Worm (Caenorhabditis elegans) whole organism, L1 larva: ENCODE measurements around the gene C33F10.8.

Experiments used
- C16A3.4 ChIP-seq: fragments of 150-350 bp; optimal IDR thresholded peaks from 2 replicates; lab custom pipeline; 2014; ENCODE audit warnings: missing biosample characterization, missing genetic modification characterization
- Y116A8C.19 ChIP-seq: sonication (generic microtip); optimal IDR thresholded peaks from 2 replicates; lab custom pipeline; 2016; ENCODE audit warnings: missing compliant biosample characterization, missing genetic modification characterization, borderline replicate concordance
- ceh-82 ChIP-seq, 3 experiments: fragments of 150-350 bp in 1 of 3; sonication (generic microtip) in 2 of 3; optimal IDR thresholded peaks; 2 replicates each; lab custom pipeline; 2014 to 2017; ENCODE audit warnings: missing biosample characterization in 3 of 3, missing genetic modification characterization in 3 of 3
- ceh-90 ChIP-seq: sonication (generic microtip); optimal IDR thresholded peaks from 2 replicates; lab custom pipeline; 2016; ENCODE audit warnings: missing genetic modification characterization, missing compliant biosample characterization
- ces-1 ChIP-seq: fragments of 150-350 bp; optimal IDR thresholded peaks from 2 replicates; lab custom pipeline; 2014; ENCODE audit warnings: missing biosample characterization, missing genetic modification reagents, missing genetic modification characterization
- dpl-1 ChIP-seq, 3 experiments: fragments of 150-350 bp in 2 of 3; sonication (generic microtip) in 1 of 3; optimal IDR thresholded peaks; 2 replicates each; lab custom pipeline; 2014 to 2017; ENCODE audit warnings: missing biosample characterization in 3 of 3, missing genetic modification characterization in 3 of 3, missing genetic modification reagents in 3 of 3
- dsc-1 ChIP-seq: sonication (generic microtip); optimal IDR thresholded peaks from 2 replicates; lab custom pipeline; 2016; ENCODE audit warnings: mild to moderate bottlenecking, missing genetic modification characterization, missing compliant biosample characterization
- egl-13 ChIP-seq: sonication (generic microtip); optimal IDR thresholded peaks from 2 replicates; lab custom pipeline; 2016; ENCODE audit warnings: missing genotype, missing genetic modification reagents, missing genetic modification characterization, missing compliant biosample characterization
- egl-27 ChIP-seq, 2 experiments: fragments of 150-350 bp in 1 of 2; sonication (generic microtip); optimal IDR thresholded peaks; 3 replicates each; lab custom pipeline; 2017 to 2018; ENCODE audit warnings: missing biosample characterization in 2 of 2, missing genetic modification characterization in 2 of 2, missing genetic modification reagents in 2 of 2
- elt-2 ChIP-seq: sonication (generic microtip); optimal IDR thresholded peaks from 2 replicates; lab custom pipeline; 2016; ENCODE audit warnings: missing genetic modification characterization, mild to moderate bottlenecking, inconsistent platforms, missing compliant biosample characterization, missing genetic modification reagents
- elt-3 ChIP-seq, 6 experiments: fragments of 150-350 bp in 1 of 6; sonication (generic microtip); optimal IDR thresholded peaks; 2 replicates each; lab custom pipeline; 2017 to 2018; ENCODE audit warnings: missing biosample characterization in 6 of 6, missing genetic modification characterization in 6 of 6, inconsistent platforms in 1 of 6
- ets-5 ChIP-seq: fragments of 200-800 bp; sonication (Bioruptor generic); IDR thresholded peaks from 2 replicates; pipeline ENCODE4 v1.3.6; 2022; ENCODE audit warnings: missing genetic modification characterization, missing compliant biosample characterization
- fkh-4 ChIP-seq: sonication (generic microtip); optimal IDR thresholded peaks from 2 replicates; lab custom pipeline; 2016; ENCODE audit warnings: missing compliant biosample characterization, missing genetic modification characterization, borderline replicate concordance
- fkh-8 ChIP-seq: sonication (generic microtip); optimal IDR thresholded peaks from 2 replicates; lab custom pipeline; 2016; ENCODE audit warnings: mild to moderate bottlenecking, missing genetic modification characterization, missing compliant biosample characterization
- fos-1 ChIP-seq: fragments of 150-350 bp; optimal IDR thresholded peaks from 2 replicates; lab custom pipeline; 2014; ENCODE audit warnings: missing biosample characterization, missing genetic modification characterization
- hlh-4 ChIP-seq: sonication (generic microtip); optimal IDR thresholded peaks from 2 replicates; lab custom pipeline; 2016; ENCODE audit warnings: mild to moderate bottlenecking, missing genetic modification characterization, missing compliant biosample characterization
- hpl-2 ChIP-seq: fragments of 150-350 bp; optimal IDR thresholded peaks from 2 replicates; lab custom pipeline; 2014; ENCODE audit warnings: missing biosample characterization, missing genetic modification reagents, missing genetic modification characterization
- jun-1 ChIP-seq: fragments of 150-350 bp; optimal IDR thresholded peaks from 2 replicates; lab custom pipeline; 2014; ENCODE audit warnings: missing biosample characterization, missing genetic modification reagents, missing genetic modification characterization
- lin-15B ChIP-seq: fragments of 150-350 bp; sonication (generic microtip); optimal IDR thresholded peaks from 3 replicates; lab custom pipeline; 2014; ENCODE audit warnings: missing biosample characterization, missing genetic modification characterization
- lin-35 ChIP-seq, 2 experiments: fragments of 150-350 bp; optimal IDR thresholded peaks; 2 replicates each; lab custom pipeline; 2014; ENCODE audit warnings: missing biosample characterization in 2 of 2, missing genetic modification characterization in 2 of 2, missing genetic modification reagents in 2 of 2
- lin-39 ChIP-seq: fragments of 150-350 bp; optimal IDR thresholded peaks from 2 replicates; lab custom pipeline; 2014; ENCODE audit warnings: missing biosample characterization, missing genetic modification reagents, missing genetic modification characterization
- lsy-2 ChIP-seq, 2 experiments: fragments of 150-350 bp; optimal IDR thresholded peaks; 2 replicates each; lab custom pipeline; 2014; ENCODE audit warnings: missing biosample characterization in 2 of 2, missing genetic modification characterization in 2 of 2
- mab-9 ChIP-seq: fragments of 200-800 bp; sonication (Bioruptor generic); IDR thresholded peaks from 2 replicates; pipeline ENCODE4 v1.3.6; 2022; ENCODE audit warnings: missing genetic modification reagents, missing genetic modification characterization, missing compliant biosample characterization
- mdl-1 ChIP-seq, 2 experiments: fragments of 150-350 bp; optimal IDR thresholded peaks; 2 replicates each; lab custom pipeline; 2014 to 2017; ENCODE audit warnings: missing biosample characterization in 2 of 2, missing genetic modification characterization in 2 of 2, inconsistent platforms in 1 of 2
- nhr-11 ChIP-seq: fragments of 150-350 bp; optimal IDR thresholded peaks from 2 replicates; lab custom pipeline; 2014; ENCODE audit warnings: missing biosample characterization, missing genetic modification characterization
- nhr-12 ChIP-seq: sonication (generic microtip); optimal IDR thresholded peaks from 2 replicates; lab custom pipeline; 2017; ENCODE audit warnings: missing biosample characterization, missing genetic modification characterization
- nhr-19 ChIP-seq: fragments of 200-800 bp; sonication (Bioruptor generic); conservative IDR thresholded peaks from 2 replicates; pipeline ENCODE4 v1.3.6; 2022; ENCODE audit warnings: missing genetic modification characterization, missing compliant biosample characterization
- nhr-20 ChIP-seq: sonication (generic microtip); optimal IDR thresholded peaks from 2 replicates; lab custom pipeline; 2016; ENCODE audit warnings: mild to moderate bottlenecking, missing genetic modification characterization, missing compliant biosample characterization
- nhr-28 ChIP-seq: fragments of 150-350 bp; optimal IDR thresholded peaks from 2 replicates; lab custom pipeline; 2014; ENCODE audit warnings: missing biosample characterization, missing genetic modification characterization
- nhr-71 ChIP-seq: sonication (generic microtip); optimal IDR thresholded peaks from 2 replicates; lab custom pipeline; 2016; ENCODE audit warnings: mild to moderate bottlenecking, missing genetic modification characterization, moderate library complexity, missing compliant biosample characterization
- nhr-76 ChIP-seq: sonication (generic microtip); optimal IDR thresholded peaks from 2 replicates; lab custom pipeline; 2017; ENCODE audit warnings: missing biosample characterization, missing genetic modification characterization
- nhr-77 ChIP-seq: fragments of 150-350 bp; optimal IDR thresholded peaks from 2 replicates; lab custom pipeline; 2014; ENCODE audit warnings: missing biosample characterization, missing genetic modification characterization
- nhr-85 ChIP-seq: sonication (generic microtip); peaks from one replicate; lab custom pipeline; 2016; ENCODE audit warnings: missing genetic modification characterization, inconsistent platforms, missing compliant biosample characterization
- nhr-90 ChIP-seq: sonication (generic microtip); optimal IDR thresholded peaks from 2 replicates; lab custom pipeline; 2016; ENCODE audit warnings: mild to moderate bottlenecking, missing genetic modification characterization, missing compliant biosample characterization; ENCODE audit not compliant: poor library complexity
- pax-3 ChIP-seq: fragments of 200-800 bp; sonication (Bioruptor generic); optimal IDR thresholded peaks from 2 replicates; lab custom pipeline; 2018; ENCODE audit warnings: mild to moderate bottlenecking, missing genetic modification characterization, moderate library complexity, missing compliant biosample characterization
- rnt-1 ChIP-seq: sonication (generic microtip); optimal IDR thresholded peaks from 2 replicates; lab custom pipeline; 2016; ENCODE audit warnings: mild to moderate bottlenecking, missing genetic modification characterization, moderate library complexity, missing compliant biosample characterization
- sptf-1 ChIP-seq: fragments of 150-350 bp; optimal IDR thresholded peaks from 2 replicates; lab custom pipeline; 2014; ENCODE audit warnings: missing biosample characterization, missing genetic modification characterization
- sup-37 ChIP-seq: fragments of 200-800 bp; sonication (Bioruptor generic); optimal IDR thresholded peaks from 2 replicates; lab custom pipeline; 2018; ENCODE audit warnings: mild to moderate bottlenecking, missing genetic modification characterization, missing compliant biosample characterization
- tbx-2 ChIP-seq: sonication (generic microtip); optimal IDR thresholded peaks from 2 replicates; lab custom pipeline; 2016; ENCODE audit warnings: missing genetic modification characterization, missing compliant biosample characterization
- tlp-1 ChIP-seq: fragments of 150-350 bp; optimal IDR thresholded peaks from 2 replicates; lab custom pipeline; 2014; ENCODE audit warnings: missing biosample characterization, missing genetic modification characterization
- unc-130 ChIP-seq: fragments of 150-350 bp; optimal IDR thresholded peaks from 2 replicates; lab custom pipeline; 2017; ENCODE audit warnings: missing biosample characterization, missing genetic modification characterization, inconsistent platforms
- unc-30 ChIP-seq: sonication (generic microtip); optimal IDR thresholded peaks from 2 replicates; lab custom pipeline; 2017; ENCODE audit warnings: missing biosample characterization, missing genetic modification characterization
- unc-62 ChIP-seq: fragments of 150-350 bp; optimal IDR thresholded peaks from 2 replicates; lab custom pipeline; 2014; ENCODE audit warnings: missing biosample characterization, missing genetic modification reagents, missing genetic modification characterization
- xbp-1 ChIP-seq: sonication (generic microtip); optimal IDR thresholded peaks from 2 replicates; lab custom pipeline; 2016; ENCODE audit warnings: missing genetic modification characterization, missing compliant biosample characterization
- zip-4 ChIP-seq: fragments of 200-800 bp; sonication (Bioruptor generic); optimal IDR thresholded peaks from 2 replicates; lab custom pipeline; 2018; ENCODE audit warnings: mild to moderate bottlenecking, missing genetic modification characterization, moderate library complexity, missing compliant biosample characterization
- ztf-11 ChIP-seq, 2 experiments: sonication (generic microtip); optimal IDR thresholded peaks; 2 replicates each; lab custom pipeline; 2016 to 2017; ENCODE audit warnings: missing genetic modification characterization in 2 of 2, missing biosample characterization in 1 of 2, missing compliant biosample characterization in 1 of 2
- ztf-4 ChIP-seq: fragments of 150-350 bp; optimal IDR thresholded peaks from 2 replicates; lab custom pipeline; 2014; ENCODE audit warnings: missing biosample characterization, missing genetic modification characterization

Gene C33F10.8

ce11 chrII:4827734-4828609 lies 2.9 kb upstream of the C33F10.8 start, which contains the start of the genes fbxb-88 and tbck-1 (continued):
- TF ChIP-seq ces-1 (GFP tag; lab: Kevin White, UChicago) (no peak), nhr-71 (tag; lab: Kevin White, UChicago) (no peak), hlh-4 (tag; lab: Kevin White, UChicago) (no peak), nhr-77 (tag; lab: Kevin White, UChicago) (no peak), fkh-4 (tag; lab: Kevin White, UChicago) (no peak), nhr-76 (tag; lab: Kevin White, UChicago) (no peak), lin-15B (tag; lab: Kevin White, UChicago) (peak; percentile 21), dpl-1 (GFP tag; optimal IDR thresholded peaks at IDR 0.05; lab: Kevin White, UChicago) (peak; percentile 95 to 98 (median 97)), xbp-1 (peak; percentile 64), egl-13 (tag; lab: Kevin White, UChicago) (no peak), elt-2 (peak; percentile 51), fkh-8 (tag; lab: Kevin White, UChicago) (no peak), dsc-1 (tag; lab: Kevin White, UChicago) (peak; percentile 37), jun-1 (tag; lab: Kevin White, UChicago) (no peak), lin-35 (GFP tag; optimal IDR thresholded peaks at IDR 0.05; lab: Kevin White, UChicago) (peak; percentile 98), tlp-1 (tag; lab: Kevin White, UChicago) (no peak), sup-37 (GFP tag; lab: Kevin White, UChicago) (no peak), sptf-1 (tag; lab: Kevin White, UChicago) (no peak), ceh-90 (tag; lab: Kevin White, UChicago) (no peak), lin-39 (tag; lab: Kevin White, UChicago) (peak; percentile 44), unc-62 (no peak), ztf-4 (tag; lab: Kevin White, UChicago) (no peak), nhr-85 (peak; percentile 80), fos-1 (tag; lab: Kevin White, UChicago) (no peak), unc-130 (tag; lab: Kevin White, UChicago) (peak; percentile 30), pax-3 (no peak), elt-3 (tag; optimal IDR thresholded peaks at IDR 0.05; lab: Kevin White, UChicago) (peak in 1 of 6 experiments; percentile 34), lsy-2 (tag; optimal IDR thresholded peaks at IDR 0.05; lab: Kevin White, UChicago) (peak; percentile 70 to 82), Y116A8C.19 (tag; lab: Kevin White, UChicago) (no peak), nhr-19 (peak; percentile 52), zip-4 (no peak), tbx-2 (tag; lab: Kevin White, UChicago) (peak; percentile 62), ets-5 (GFP tag; lab: Robert Waterston, UW) (no peak), nhr-11 (tag; lab: Kevin White, UChicago) (no peak), hpl-2 (GFP tag; lab: Kevin White, UChicago) (no peak), nhr-20 (tag; lab: Kevin White, UChicago) (peak; percentile 58), nhr-28 (tag; lab: Kevin White, UChicago) (no peak), C16A3.4 (tag; lab: Kevin White, UChicago) (peak; percentile 57), nhr-12 (tag; lab: Kevin White, UChicago) (no peak), mdl-1 (tag; optimal IDR thresholded peaks at IDR 0.05; lab: Kevin White, UChicago) (no peak), unc-30 (no peak), egl-27 (tag; optimal IDR thresholded peaks at IDR 0.05; lab: Kevin White, UChicago) (no peak), ceh-82 (tag; optimal IDR thresholded peaks at IDR 0.05; lab: Kevin White, UChicago) (peak in 2 of 3 experiments; percentile 53 to 62), ztf-11 (tag; optimal IDR thresholded peaks at IDR 0.05; lab: Kevin White, UChicago) (peak in 1 of 2 experiments; percentile 14), nhr-90 (tag; lab: Kevin White, UChicago) (peak; percentile 46), rnt-1 (peak; percentile 55), mab-9 (GFP tag; lab: Robert Waterston, UW) (no peak)
- TF ChIP-seq, all 84 proteins: peak for 31
